Fruit fly (Drosophila melanogaster) whole organism, embryonic: ENCODE measurements around the gene 7B2.

ENCODE experiments used
- Bgb ChIP-seq: fragments of 200-800 bp; sonication (Bioruptor generic); IDR thresholded peaks from 2 replicates; pipeline ENCODE4 v1.3.6; 2022; ENCODE audit warnings: missing biosample characterization, missing genetic modification characterization; ENCODE audit not compliant: partially characterized antibody
- CG10147 ChIP-seq: fragments of 200-800 bp; sonication (Bioruptor generic); optimal IDR thresholded peaks from 2 replicates; lab custom pipeline; 2019; ENCODE audit warnings: missing biosample characterization, mild to moderate bottlenecking, missing genetic modification characterization, moderate library complexity
- CG10274 ChIP-seq: fragments of 200-800 bp; sonication (Bioruptor generic); optimal IDR thresholded peaks from 3 replicates; lab custom pipeline; 2017; ENCODE audit warnings: missing biosample characterization, mild to moderate bottlenecking, missing genetic modification characterization
- CG12104 ChIP-seq: fragments of 200-800 bp; sonication (Bioruptor generic); optimal IDR thresholded peaks from 3 replicates; lab custom pipeline; 2016; ENCODE audit warnings: missing biosample characterization, missing genetic modification characterization
- CG13287 ChIP-seq: fragments of 200-800 bp; sonication (Bioruptor generic); IDR thresholded peaks from 2 replicates; pipeline ENCODE4 v1.3.6; 2022; ENCODE audit warnings: missing biosample characterization, missing genetic modification characterization; ENCODE audit not compliant: partially characterized antibody
- CG14965 ChIP-seq: fragments of 200-800 bp; sonication (Bioruptor generic); optimal IDR thresholded peaks from 2 replicates; lab custom pipeline; 2016; ENCODE audit warnings: missing biosample characterization, missing genetic modification characterization, borderline replicate concordance
- CG15011 ChIP-seq: fragments of 200-800 bp; sonication (Bioruptor generic); optimal IDR thresholded peaks from 3 replicates; lab custom pipeline; 2018; ENCODE audit warnings: missing biosample characterization, mild to moderate bottlenecking, missing genetic modification characterization
- CG2120 ChIP-seq: fragments of 200-800 bp; sonication (Bioruptor generic); optimal IDR thresholded peaks from 3 replicates; lab custom pipeline; 2016; ENCODE audit warnings: missing biosample characterization, missing genetic modification characterization
- CG31441 ChIP-seq: fragments of 200-800 bp; sonication (Bioruptor generic); IDR thresholded peaks from 2 replicates; pipeline ENCODE4 v1.3.6; 2022; ENCODE audit warnings: missing biosample characterization, missing genetic modification characterization
- CG32767 ChIP-seq: fragments of 200-800 bp; sonication (Bioruptor generic); IDR thresholded peaks from 2 replicates; pipeline ENCODE4 v1.3.6; 2022; ENCODE audit warnings: missing biosample characterization, missing genetic modification characterization
- CG5180 ChIP-seq: fragments of 200-800 bp; sonication (Bioruptor generic); optimal IDR thresholded peaks from 3 replicates; lab custom pipeline; 2017; ENCODE audit warnings: missing biosample characterization, missing genetic modification characterization, mild to moderate bottlenecking, moderate library complexity, missing genetic modification reagents
- CG5245 ChIP-seq: fragments of 200-800 bp; sonication (Bioruptor generic); optimal IDR thresholded peaks from 3 replicates; lab custom pipeline; 2016; ENCODE audit warnings: missing biosample characterization, missing genetic modification characterization
- CG6813 ChIP-seq: fragments of 200-800 bp; sonication (Bioruptor generic); optimal IDR thresholded peaks from 2 replicates; lab custom pipeline; 2017; ENCODE audit warnings: missing biosample characterization, missing genetic modification characterization, mild to moderate bottlenecking, moderate library complexity, missing genetic modification reagents
- CG8089 ChIP-seq: fragments of 200-800 bp; sonication (Bioruptor generic); optimal IDR thresholded peaks from 3 replicates; lab custom pipeline; 2016; ENCODE audit warnings: missing biosample characterization, missing genetic modification characterization
- CG8290 ChIP-seq, 3 experiments: fragments of 200-800 bp; sonication (Bioruptor generic); optimal IDR thresholded peaks; 2 replicates each; lab custom pipeline; 2016 to 2019; ENCODE audit warnings: missing biosample characterization in 3 of 3, missing genetic modification characterization in 3 of 3, mild to moderate bottlenecking in 2 of 3, moderate library complexity in 1 of 3
- Dll ChIP-seq: fragments of 200-800 bp; sonication (Bioruptor generic); IDR thresholded peaks from 4 replicates; pipeline ENCODE4 v1.3.6; 2022; ENCODE audit warnings: missing biosample characterization, missing genetic modification characterization; ENCODE audit not compliant: partially characterized antibody
- Dp ChIP-seq: fragments of 200-800 bp; sonication (Bioruptor generic); optimal IDR thresholded peaks from 2 replicates; lab custom pipeline; 2018; ENCODE audit warnings: missing biosample characterization, mild to moderate bottlenecking, missing genetic modification characterization, moderate library complexity
- GATAe ChIP-seq: fragments of 200-800 bp; sonication (Bioruptor generic); conservative IDR thresholded peaks from 2 replicates; pipeline ENCODE4 v1.3.6; 2022; ENCODE audit warnings: missing biosample characterization, missing genetic modification characterization
- Gsc ChIP-seq: fragments of 200-800 bp; sonication (Bioruptor generic); IDR thresholded peaks from 2 replicates; pipeline ENCODE4 v1.3.6; 2022; ENCODE audit warnings: missing biosample characterization, missing genetic modification characterization
- Gug ChIP-seq: fragments of 200-800 bp; sonication (Bioruptor generic); IDR thresholded peaks from 4 replicates; pipeline ENCODE4 v1.3.6; 2022; ENCODE audit warnings: missing biosample characterization, missing genetic modification characterization
- Hand ChIP-seq: fragments of 200-800 bp; sonication (Bioruptor generic); optimal IDR thresholded peaks from 2 replicates; lab custom pipeline; 2017; ENCODE audit warnings: mild to moderate bottlenecking, missing biosample characterization, missing genetic modification reagents, missing genetic modification characterization
- Hr39 ChIP-seq: fragments of >200 bp; optimal IDR thresholded peaks from 2 replicates; lab custom pipeline; 2017
- Mad ChIP-seq: fragments of 200-800 bp; sonication (Bioruptor generic); optimal IDR thresholded peaks from 2 replicates; lab custom pipeline; 2016; ENCODE audit warnings: missing biosample characterization, missing genetic modification characterization
- Neu2 ChIP-seq: fragments of 200-800 bp; sonication (Bioruptor generic); optimal IDR thresholded peaks from 3 replicates; lab custom pipeline; 2016; ENCODE audit warnings: missing biosample characterization, missing genetic modification characterization, borderline replicate concordance
- Nf-YB ChIP-seq: fragments of 200-800 bp; sonication (Bioruptor generic); optimal IDR thresholded peaks from 3 replicates; lab custom pipeline; 2019; ENCODE audit warnings: missing biosample characterization, mild to moderate bottlenecking, missing genetic modification characterization, moderate library complexity
- Sin3A ChIP-seq: fragments of >200 bp; optimal IDR thresholded peaks from 2 replicates; lab custom pipeline; 2018
- Sry-δ ChIP-seq: fragments of 200-800 bp; sonication (Bioruptor generic); optimal IDR thresholded peaks from 2 replicates; lab custom pipeline; 2016; ENCODE audit warnings: missing biosample characterization, missing genetic modification characterization
- amos ChIP-seq: fragments of 200-800 bp; sonication (Bioruptor generic); IDR thresholded peaks from 2 replicates; pipeline ENCODE4 v1.3.6; 2022; ENCODE audit warnings: missing biosample characterization, missing genetic modification characterization; ENCODE audit not compliant: partially characterized antibody
- bigmax ChIP-seq: fragments of 200-800 bp; sonication (Bioruptor generic); optimal IDR thresholded peaks from 2 replicates; lab custom pipeline; 2018; ENCODE audit warnings: missing biosample characterization, mild to moderate bottlenecking, missing genetic modification characterization
- br ChIP-seq: fragments of >200 bp; optimal IDR thresholded peaks from 2 replicates; lab custom pipeline; 2017
- corto ChIP-seq: fragments of 200-800 bp; sonication (Bioruptor generic); optimal IDR thresholded peaks from 2 replicates; lab custom pipeline; 2016; ENCODE audit warnings: missing biosample characterization, mild to moderate bottlenecking, missing genetic modification characterization, moderate library complexity
- dysf ChIP-seq: fragments of 200-800 bp; sonication (Bioruptor generic); IDR thresholded peaks from 3 replicates; pipeline ENCODE4 v1.3.6; 2022; ENCODE audit warnings: missing biosample characterization, missing genetic modification characterization
- ems ChIP-seq: fragments of 200-800 bp; sonication (Bioruptor generic); optimal IDR thresholded peaks from 3 replicates; lab custom pipeline; 2016; ENCODE audit warnings: missing biosample characterization, missing genetic modification characterization
- gce ChIP-seq: fragments of 200-800 bp; sonication (Bioruptor generic); IDR thresholded peaks from 3 replicates; pipeline ENCODE4 v1.3.6; 2022; ENCODE audit warnings: missing biosample characterization, missing genetic modification characterization
- hbn ChIP-seq: fragments of 200-800 bp; sonication (Bioruptor generic); IDR thresholded peaks from 2 replicates; pipeline ENCODE4 v1.3.6; 2022; ENCODE audit warnings: missing biosample characterization, missing genetic modification characterization; ENCODE audit not compliant: partially characterized antibody
- nerfin-1 ChIP-seq: fragments of 200-800 bp; sonication (Bioruptor generic); optimal IDR thresholded peaks from 3 replicates; lab custom pipeline; 2019; ENCODE audit warnings: missing biosample characterization, mild to moderate bottlenecking, missing genetic modification characterization, moderate library complexity
- nerfin-2 ChIP-seq: fragments of 200-800 bp; sonication (Bioruptor generic); IDR thresholded peaks from 2 replicates; pipeline ENCODE4 v1.3.6; 2022; ENCODE audit warnings: missing biosample characterization, missing genetic modification characterization; ENCODE audit not compliant: partially characterized antibody
- pan ChIP-seq, 4 experiments: fragments of >200 bp in 3 of 4; fragments of 200-800 bp in 1 of 4; sonication (Bioruptor generic) in 1 of 4; optimal IDR thresholded peaks in 3 of 4; IDR thresholded peaks in 1 of 4; 2 replicates each; pipeline versions ENCODE4 v1.3.6 to Lab custom; 2017 to 2022; ENCODE audit warnings: missing biosample characterization in 2 of 4, missing genetic modification characterization in 2 of 4, mixed read lengths in 1 of 4
- pb ChIP-seq: fragments of 200-800 bp; sonication (Bioruptor generic); optimal IDR thresholded peaks from 3 replicates; lab custom pipeline; 2016; ENCODE audit warnings: missing biosample characterization, missing genetic modification characterization
- peb ChIP-seq: fragments of 200-800 bp; sonication (Bioruptor generic); IDR thresholded peaks from 2 replicates; pipeline ENCODE4 v1.3.6; 2022; ENCODE audit warnings: missing biosample characterization, missing genetic modification characterization
- pho ChIP-seq: fragments of 200-800 bp; sonication (Bioruptor generic); optimal IDR thresholded peaks from 2 replicates; lab custom pipeline; 2016; ENCODE audit warnings: missing biosample characterization, missing genetic modification characterization
- pzg ChIP-seq: fragments of 200-800 bp; sonication (Bioruptor generic); optimal IDR thresholded peaks from 3 replicates; lab custom pipeline; 2018; ENCODE audit warnings: missing biosample characterization, mild to moderate bottlenecking, missing genetic modification characterization, moderate library complexity
- ranshi ChIP-seq: fragments of 200-800 bp; sonication (Bioruptor generic); IDR thresholded peaks from 2 replicates; pipeline ENCODE4 v1.3.6; 2022; ENCODE audit warnings: missing biosample characterization, missing genetic modification characterization
- shn ChIP-seq: fragments of 200-800 bp; sonication (Bioruptor generic); optimal IDR thresholded peaks from 3 replicates; lab custom pipeline; 2016; ENCODE audit warnings: missing biosample characterization, missing genetic modification characterization
- sisA ChIP-seq: fragments of 200-800 bp; sonication (Bioruptor generic); IDR thresholded peaks from 2 replicates; pipeline ENCODE4 v1.3.6; 2022; ENCODE audit warnings: missing biosample characterization, missing genetic modification characterization
- slou ChIP-seq: fragments of 200-800 bp; sonication (Bioruptor generic); optimal IDR thresholded peaks from 3 replicates; lab custom pipeline; 2016; ENCODE audit warnings: missing biosample characterization, missing genetic modification characterization
- ttk ChIP-seq: fragments of 200-800 bp; sonication (Bioruptor generic); IDR thresholded peaks from 2 replicates; pipeline ENCODE4 v2.1.2; 2022; ENCODE audit warnings: missing biosample characterization, missing genetic modification characterization
- vnd ChIP-seq: fragments of 200-800 bp; sonication (Bioruptor generic); IDR thresholded peaks from 3 replicates; pipeline ENCODE4 v1.3.6; 2022; ENCODE audit warnings: missing biosample characterization, missing genetic modification characterization; ENCODE audit not compliant: partially characterized antibody
- zf30C ChIP-seq: fragments of 200-800 bp; sonication (Bioruptor generic); optimal IDR thresholded peaks from 3 replicates; lab custom pipeline; 2018; ENCODE audit warnings: missing biosample characterization, mild to moderate bottlenecking, missing genetic modification characterization

7B2 gene

dm6 chr3R:5354373-5355134 lies 22.0 kb upstream of the 7B2 start, which contains the start of the genes CG11999 and CG1161 (continued):
- TF ChIP-seq CG8089 (GFP tag; lab: Kevin White, UChicago) (no peak), Nf-YB (peak; percentile 90), bigmax (no peak), CG5180 (GFP tag; lab: Kevin White, UChicago) (no peak), Sin3A (lab: Kevin White, UChicago) (peak; percentile 57), CG10147 (no peak), sisA (GFP tag; lab: Robert Waterston, UW) (no peak), CG8290 (GFP tag; optimal IDR thresholded peaks at IDR 0.05; lab: Kevin White, UChicago) (peak; percentile 1), CG8290 (tag; optimal IDR thresholded peaks at IDR 0.05; lab: Kevin White, UChicago) (no peak), dysf (GFP tag; lab: Robert Waterston, UW) (no peak), zf30C (GFP tag; lab: Kevin White, UChicago) (no peak), CG32767 (GFP tag; lab: Robert Waterston, UW) (0 out of 2 replicates have a peak, but pooled peaks have one; percentile 12), amos (GFP tag; lab: Robert Waterston, UW) (no peak), shn (GFP tag; lab: Kevin White, UChicago) (no peak), Sry-δ (no peak), GATAe (GFP tag; lab: Robert Waterston, UW) (no peak), Neu2 (no peak), CG6813 (GFP tag; lab: Kevin White, UChicago) (no peak), CG14965 (no peak), CG5245 (GFP tag; lab: Kevin White, UChicago) (no peak), CG13287 (GFP tag; lab: Robert Waterston, UW) (peak; percentile 38), Dll (GFP tag; lab: Robert Waterston, UW) (no peak), pho (GFP tag; lab: Kevin White, UChicago) (no peak), br (lab: Kevin White, UChicago) (no peak), ranshi (no peak), vnd (GFP tag; lab: Robert Waterston, UW) (no peak), Bgb (GFP tag; lab: Robert Waterston, UW) (no peak), nerfin-1 (tag; lab: Kevin White, UChicago) (peak; percentile 69), Dp (GFP tag; lab: Kevin White, UChicago) (no peak), Gug (GFP tag; lab: Robert Waterston, UW) (no peak), hbn (GFP tag; lab: Robert Waterston, UW) (no peak), pzg (peak; percentile 33), corto (no peak), gce (GFP tag; lab: Robert Waterston, UW) (no peak), CG10274 (GFP tag; lab: Kevin White, UChicago) (no peak), pb (no peak), Mad (GFP tag; lab: Kevin White, UChicago) (no peak), pan (optimal IDR thresholded peaks at IDR 0.05; lab: Kevin White, UChicago) (no peak), pan (GFP tag; optimal IDR thresholded peaks at IDR 0.05 in 1 of 2, IDR thresholded peaks at IDR 0.05 in 1 of 2) (no peak), peb (GFP tag; lab: Robert Waterston, UW) (no peak), CG31441 (GFP tag; lab: Robert Waterston, UW) (no peak; the same call in 1 of the 2 replicates), CG15011 (GFP tag; lab: Kevin White, UChicago) (no peak), CG2120 (GFP tag; lab: Kevin White, UChicago) (peak; percentile 40), Gsc (GFP tag; lab: Robert Waterston, UW) (no peak), slou (GFP tag; lab: Kevin White, UChicago) (no peak), Hand (GFP tag; lab: Kevin White, UChicago) (no peak), ems (GFP tag; lab: Kevin White, UChicago) (no peak), nerfin-2 (GFP tag; lab: Robert Waterston, UW) (no peak), CG12104 (GFP tag; lab: Kevin White, UChicago) (no peak), ttk (no peak), Hr39 (lab: Kevin White, UChicago) (no peak)
